Worm (Caenorhabditis elegans) whole organism, young adult: ENCODE data around the gene srz-12.

Experiments used
- F22D6.2 ChIP-seq: sonication (generic microtip); optimal IDR thresholded peaks from 2 replicates; lab custom pipeline; 2016; ENCODE audit warnings: mild to moderate bottlenecking, missing genetic modification characterization, missing compliant biosample characterization
- Y56A3A.18 ChIP-seq: fragments of 200-800 bp; sonication (Bioruptor generic); IDR thresholded peaks from 2 replicates; pipeline ENCODE4 v1.3.6; 2022; ENCODE audit warnings: missing genetic modification reagents, missing genetic modification characterization, missing compliant biosample characterization
- cebp-2 ChIP-seq: fragments of 200-800 bp; sonication (Bioruptor generic); IDR thresholded peaks from 2 replicates; pipeline ENCODE4 v1.3.6; 2022; ENCODE audit warnings: missing genetic modification characterization, missing compliant biosample characterization
- dpl-1 ChIP-seq: fragments of 150-350 bp; optimal IDR thresholded peaks from 2 replicates; lab custom pipeline; 2014; ENCODE audit warnings: missing biosample characterization, missing genetic modification reagents, missing genetic modification characterization
- egl-18 ChIP-seq: fragments of 200-800 bp; sonication (Bioruptor generic); IDR thresholded peaks from 2 replicates; pipeline ENCODE4 v1.3.6; 2022; ENCODE audit warnings: missing genetic modification reagents, missing genetic modification characterization, missing compliant biosample characterization
- lin-26 ChIP-seq: fragments of 200-800 bp; sonication (Bioruptor generic); IDR thresholded peaks from 2 replicates; pipeline ENCODE4 v1.3.6; 2022; ENCODE audit warnings: missing genetic modification reagents, missing genetic modification characterization, missing compliant biosample characterization
- snpc-4 ChIP-seq, 5 experiments: fragments of 150-350 bp in 1 of 5; sonication (generic microtip) in 4 of 5; optimal IDR thresholded peaks; 2 replicates each; lab custom pipeline; 2014 to 2018; ENCODE audit warnings: missing genetic modification characterization in 5 of 5, missing biosample characterization in 3 of 5, antibody characterized with exemption in 2 of 5, mild to moderate bottlenecking in 2 of 5, missing compliant biosample characterization in 2 of 5, missing genotype in 2 of 5, moderate library complexity in 2 of 5, missing genetic modification reagents in 1 of 5
- somi-1 ChIP-seq: fragments of 200-800 bp; sonication (Bioruptor generic); optimal IDR thresholded peaks from 2 replicates; lab custom pipeline; 2018; ENCODE audit warnings: mild to moderate bottlenecking, missing genetic modification characterization, missing compliant biosample characterization
- unc-130 ChIP-seq: sonication (generic microtip); optimal IDR thresholded peaks from 2 replicates; lab custom pipeline; 2016; ENCODE audit warnings: missing genetic modification reagents, missing genetic modification characterization, missing compliant biosample characterization

- TF ChIP-seq snpc-4 (GFP tag; optimal IDR thresholded peaks at IDR 0.05; lab: Kevin White, UChicago) (no peak), snpc-4 (tag; optimal IDR thresholded peaks at IDR 0.05; lab: Kevin White, UChicago) (no peak), somi-1 (GFP tag; lab: Kevin White, UChicago) (no peak), unc-130 (no peak), Y56A3A.18 (GFP tag; lab: Robert Waterston, UW) (no peak), cebp-2 (GFP tag; lab: Robert Waterston, UW) (no peak), lin-26 (no peak), egl-18 (GFP tag; lab: Robert Waterston, UW) (no peak), F22D6.2 (tag; lab: Kevin White, UChicago) (no peak), dpl-1 (GFP tag; lab: Kevin White, UChicago) (no peak)
These were observed 29.3 kb upstream of the srz-12 start, which contains the start of gene T06C12.12 for ce11 chrV:15891761-15892160.
